Comparison of ENCODE assay signal across 2 worm cellular contexts in genomic region chrX:6280272-6280791, ce11.
TF ChIP-seq lines count a peak whose summit lies in the region.

No protein-coding gene starts in this region.

TF ChIP-seq in whole organism, L4 larva, 104 proteins besides CTCF, POLR2A, EP300 and RAD21:
- TF ChIP-seq set-16 (GFP tag; IDR thresholded peaks at IDR 0.05; lab: Robert Waterston, UW) = peak; percentile 95
TF ChIP-seq in whole organism, L4 larva: peak in this region for 1; not testable (repeated sequence) for 103.

TF ChIP-seq in whole organism, young adult, 124 proteins besides CTCF, POLR2A, EP300 and RAD21:
- TF ChIP-seq egrh-3 (GFP tag; IDR thresholded peaks at IDR 0.05; lab: Robert Waterston, UW) = peak; percentile 92
- 0 out of 2 replicates have a peak, but pooled peaks have one; percentile 28 for TF ChIP-seq zfh-2 (GFP tag; conservative IDR thresholded peaks at IDR 0.05; lab: Robert Waterston, UW)
